Fruit fly (Drosophila melanogaster): Measurements from ENCODE around the gene CG1640.

CG1640 gene

DNA sequence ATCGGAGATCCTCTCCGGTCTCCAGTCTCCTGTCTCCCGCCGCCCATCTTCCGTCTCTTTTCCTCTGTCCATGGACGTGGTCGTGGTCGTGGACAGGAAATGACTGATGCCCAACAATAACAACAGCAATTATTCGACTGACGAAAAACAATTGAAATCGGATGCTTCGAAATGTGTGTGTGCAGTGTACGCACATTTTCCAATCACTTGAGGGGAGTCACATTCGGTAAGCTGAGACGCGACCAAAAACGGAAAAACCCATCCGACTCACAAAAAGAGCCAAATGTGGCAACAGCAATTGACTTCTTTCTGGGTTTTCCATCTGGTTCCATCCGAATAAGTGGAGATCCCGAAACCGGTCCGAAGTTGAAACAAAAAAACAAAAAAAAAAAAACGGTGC lies 968 bp upstream of the CG1640 start:
- TF ChIP-seq Pif1B (GFP tag; optimal IDR thresholded peaks at IDR 0.05) (no peak), fd96Ca (GFP tag; IDR thresholded peaks at IDR 0.05) (no peak), CG32121 (GFP tag; IDR thresholded peaks at IDR 0.05) (no peak)

DNA sequence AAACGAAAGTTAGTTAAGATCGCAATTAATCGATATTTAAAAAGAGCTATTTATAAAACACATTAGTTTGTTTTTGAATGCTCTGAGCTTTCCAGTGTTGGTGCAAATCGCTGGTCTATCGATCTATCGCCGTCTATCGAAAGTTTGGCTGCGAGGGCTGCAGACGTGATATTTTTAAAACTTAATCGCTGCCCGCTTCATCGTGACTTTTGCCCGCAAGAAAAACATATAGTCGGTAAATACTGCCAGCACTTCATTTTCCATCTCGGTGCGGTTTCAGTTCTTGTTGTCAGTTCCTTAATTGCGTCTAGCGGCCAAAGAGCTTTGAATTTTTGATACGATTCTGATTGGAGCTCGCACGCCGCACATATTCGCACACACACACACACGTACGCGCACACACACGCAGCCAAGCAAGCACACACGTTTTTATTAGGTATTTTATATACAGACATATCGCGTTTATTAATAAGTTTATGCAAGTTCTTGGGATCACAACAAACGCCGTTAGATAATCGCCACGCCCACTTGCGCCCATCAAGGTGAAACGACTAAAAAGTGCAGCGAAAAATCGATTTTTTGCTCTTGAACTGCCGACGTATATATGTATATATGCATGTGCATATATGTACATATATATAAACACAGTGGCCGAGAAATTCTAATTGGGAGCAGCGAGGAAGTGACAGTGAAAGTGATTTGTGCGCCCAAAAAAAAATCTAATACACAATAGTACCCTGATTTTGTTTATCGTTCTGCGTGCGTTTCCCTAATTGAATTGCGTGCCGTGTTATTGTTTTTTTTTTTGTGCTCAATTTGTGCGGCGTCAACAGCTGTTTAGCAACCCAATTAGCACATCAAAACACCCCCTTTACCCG lies 659 bp downstream of the CG1640 start:
- TF ChIP-seq rn (GFP tag; IDR thresholded peaks at IDR 0.05) (no peak), D1 (tag; optimal IDR thresholded peaks at IDR 0.05) (no peak), CG4496 (GFP tag; IDR thresholded peaks at IDR 0.05) (peak; percentile 54; the same call in 2 of the 3 replicates), CG8159 (tag; optimal IDR thresholded peaks at IDR 0.05) (no peak), CG10348 (GFP tag; IDR thresholded peaks at IDR 0.05) (no peak), EcR (GFP tag; optimal IDR thresholded peaks at IDR 0.05) (no peak), CG13204 (GFP tag; optimal IDR thresholded peaks at IDR 0.05) (no peak), Snoo (tag; optimal IDR thresholded peaks at IDR 0.05) (no peak), Pif1A (GFP tag; optimal IDR thresholded peaks at IDR 0.05) (no peak), CG14655 (GFP tag; optimal IDR thresholded peaks at IDR 0.05) (no peak), CG15710 (tag; optimal IDR thresholded peaks at IDR 0.05) (no peak), fd96Ca (GFP tag; IDR thresholded peaks at IDR 0.05) (no peak), Ets98B (GFP tag; IDR thresholded peaks at IDR 0.05) (peak; percentile 17; the same call in 1 of the 2 replicates), gl (tag; optimal IDR thresholded peaks at IDR 0.05) (no peak), CG32121 (GFP tag; IDR thresholded peaks at IDR 0.05) (peak; percentile 28; the same call in 1 of the 2 replicates), CG8301 (tag; optimal IDR thresholded peaks at IDR 0.05) (no peak), Pif1B (GFP tag; optimal IDR thresholded peaks at IDR 0.05) (no peak), CG34367 (tag; optimal IDR thresholded peaks at IDR 0.05) (no peak), CG12605 (GFP tag; IDR thresholded peaks at IDR 0.05) (no peak), CG9948 (tag; optimal IDR thresholded peaks at IDR 0.05) (no peak), CG17806 (tag; optimal IDR thresholded peaks at IDR 0.05) (no peak)

DNA sequence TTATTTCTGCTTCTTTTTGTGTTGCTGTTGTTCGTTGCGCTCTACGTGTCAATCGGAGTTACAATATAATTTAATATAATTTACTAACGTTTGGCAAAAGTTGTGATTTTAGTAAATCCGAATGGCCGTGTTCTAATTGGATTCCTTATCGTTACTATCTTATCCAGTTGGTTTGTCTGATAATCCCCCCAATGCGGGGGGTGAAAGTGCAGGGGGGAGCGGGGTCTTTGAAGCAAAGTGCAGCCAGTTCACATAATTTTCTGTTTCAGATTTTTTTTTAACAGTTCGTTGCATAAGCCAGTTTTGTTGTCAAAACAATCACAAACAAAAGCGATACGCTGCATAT lies 1.3 kb downstream of the CG1640 start:
- TF ChIP-seq CG15710 (tag; optimal IDR thresholded peaks at IDR 0.05) (no peak), CG9948 (tag; optimal IDR thresholded peaks at IDR 0.05) (no peak), Ets98B (GFP tag; IDR thresholded peaks at IDR 0.05) (no peak), CG13204 (GFP tag; optimal IDR thresholded peaks at IDR 0.05) (no peak), Snoo (tag; optimal IDR thresholded peaks at IDR 0.05) (no peak), CG8301 (tag; optimal IDR thresholded peaks at IDR 0.05) (no peak), Pif1B (GFP tag; optimal IDR thresholded peaks at IDR 0.05) (no peak), CG34367 (tag; optimal IDR thresholded peaks at IDR 0.05) (no peak), gl (tag; optimal IDR thresholded peaks at IDR 0.05) (no peak), EcR (GFP tag; optimal IDR thresholded peaks at IDR 0.05) (no peak), CG12605 (GFP tag; IDR thresholded peaks at IDR 0.05) (no peak)

DNA sequence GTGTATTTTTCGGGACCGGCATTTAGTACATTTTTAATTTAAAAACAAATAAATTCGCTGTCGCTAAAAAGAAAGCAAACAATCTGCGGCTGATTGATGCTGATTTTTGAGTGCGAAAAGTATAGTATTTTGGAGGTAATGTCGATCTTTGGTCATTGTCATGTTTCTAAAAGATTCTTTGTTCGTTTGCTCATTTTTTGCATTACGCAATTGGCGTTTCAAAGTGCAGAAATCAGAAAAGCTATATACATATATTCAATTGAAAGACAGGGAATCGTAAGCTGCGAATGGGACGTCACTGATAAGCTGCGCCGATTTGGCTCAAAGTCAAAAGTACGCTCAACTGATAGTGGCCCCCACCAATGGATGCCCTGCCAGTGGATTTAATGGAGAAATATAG lies 2.1 kb downstream of the CG1640 start:
- TF ChIP-seq Pif1A (GFP tag; optimal IDR thresholded peaks at IDR 0.05) (no peak), Ets98B (GFP tag; IDR thresholded peaks at IDR 0.05) (no peak), CG12605 (GFP tag; IDR thresholded peaks at IDR 0.05) (0 out of 2 replicates have a peak, but pooled peaks have one; percentile 19), Pif1B (GFP tag; optimal IDR thresholded peaks at IDR 0.05) (no peak)

DNA sequence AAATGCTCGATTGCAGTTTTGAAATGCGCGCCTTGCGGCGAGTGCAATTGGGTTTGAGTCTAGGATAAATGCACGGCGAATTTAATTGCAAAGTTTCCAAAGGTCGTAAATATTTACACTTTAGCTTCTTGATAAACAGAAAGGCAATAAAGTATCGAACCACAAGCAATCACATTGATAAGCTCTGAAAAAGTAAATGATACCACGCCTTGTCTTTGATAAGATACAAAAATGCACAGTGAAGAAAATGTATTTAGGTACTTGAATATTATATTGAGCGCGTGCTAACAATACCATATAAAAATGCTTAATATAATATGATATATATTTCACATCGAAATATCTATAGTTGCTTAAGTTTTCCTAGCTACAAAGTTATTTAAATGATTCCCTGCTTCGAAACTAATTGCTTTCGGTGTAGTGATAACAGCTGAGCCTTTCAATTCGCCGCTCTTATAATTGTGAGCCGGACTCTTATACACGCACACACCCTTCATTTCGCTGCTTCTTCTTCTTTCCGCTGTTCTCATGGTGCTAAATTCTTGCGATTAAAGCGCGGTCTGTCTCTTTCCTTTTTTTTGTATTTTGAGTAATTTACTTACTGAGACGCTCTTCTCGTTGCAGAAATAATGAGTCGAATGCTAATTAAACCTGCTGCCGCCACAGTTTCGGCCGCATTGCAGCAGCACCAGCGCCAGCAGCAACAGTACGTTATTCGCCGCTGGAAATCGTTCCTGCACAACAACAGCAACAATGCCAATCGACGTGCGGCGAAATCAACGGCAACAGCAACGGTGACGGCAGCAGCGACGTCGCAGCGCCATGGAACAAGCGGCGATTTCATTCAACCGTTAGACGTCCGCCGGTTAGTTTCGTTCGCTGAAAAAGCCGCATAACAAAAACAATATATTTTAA lies 3.1 kb downstream of the CG1640 start:
- peak; percentile 59 for TF ChIP-seq CG13204 (GFP tag; optimal IDR thresholded peaks at IDR 0.05)
- peak; percentile 82 for TF ChIP-seq CG14655 (GFP tag; optimal IDR thresholded peaks at IDR 0.05)
- TF ChIP-seq Ets98B (GFP tag; IDR thresholded peaks at IDR 0.05), result peak; percentile 79
- TF ChIP-seq rn (GFP tag; IDR thresholded peaks at IDR 0.05), result peak; percentile 47; the same call in 1 of the 2 replicates
- peak; percentile 84 for TF ChIP-seq CG8301 (tag; optimal IDR thresholded peaks at IDR 0.05)
- peak; percentile 4 for TF ChIP-seq EcR (GFP tag; optimal IDR thresholded peaks at IDR 0.05)
- peak; percentile 54 for TF ChIP-seq gl (tag; optimal IDR thresholded peaks at IDR 0.05)
- peak; percentile 84 for TF ChIP-seq CG17806 (tag; optimal IDR thresholded peaks at IDR 0.05)
- peak; percentile 67 for TF ChIP-seq Pif1A (GFP tag; optimal IDR thresholded peaks at IDR 0.05)
- peak; percentile 89 for TF ChIP-seq CG8159 (tag; optimal IDR thresholded peaks at IDR 0.05)
- TF ChIP-seq CG32121 (GFP tag; IDR thresholded peaks at IDR 0.05), result peak; percentile 78
- TF ChIP-seq D1 (tag; optimal IDR thresholded peaks at IDR 0.05), result peak; percentile 54
- TF ChIP-seq CG12605 (GFP tag; IDR thresholded peaks at IDR 0.05), result peak; percentile 87
- peak; percentile 79 for TF ChIP-seq CG34367 (tag; optimal IDR thresholded peaks at IDR 0.05)
- TF ChIP-seq CG4496 (GFP tag; IDR thresholded peaks at IDR 0.05), result peak; percentile 85
- peak; percentile 83 for TF ChIP-seq Snoo (tag; optimal IDR thresholded peaks at IDR 0.05)
- peak; percentile 85 for TF ChIP-seq CG9948 (tag; optimal IDR thresholded peaks at IDR 0.05)
- no peak for TF ChIP-seq CG10348 (GFP tag; IDR thresholded peaks at IDR 0.05)
- peak; percentile 85 for TF ChIP-seq CG15710 (tag; optimal IDR thresholded peaks at IDR 0.05)
- peak; percentile 81 for TF ChIP-seq Pif1B (GFP tag; optimal IDR thresholded peaks at IDR 0.05)
- TF ChIP-seq fd96Ca (GFP tag; IDR thresholded peaks at IDR 0.05), result 0 out of 3 replicates have a peak, but pooled peaks have one; percentile 53
